Fruit fly (Drosophila melanogaster) whole organism, embryonic: ENCODE results near the gene CG8952.

Experiments
- CG10267 ChIP-seq: fragments of 200-800 bp; sonication (Bioruptor generic); optimal IDR thresholded peaks from 2 replicates; lab custom pipeline; 2018; ENCODE audit warnings: missing biosample characterization, mild to moderate bottlenecking, missing genetic modification characterization, moderate library complexity
- CG12659 ChIP-seq: fragments of 200-800 bp; sonication (Bioruptor generic); optimal IDR thresholded peaks from 3 replicates; lab custom pipeline; 2017; ENCODE audit warnings: mild to moderate bottlenecking, missing biosample characterization, missing genetic modification reagents, missing genetic modification characterization
- CG14441 ChIP-seq: fragments of 200-800 bp; sonication (Bioruptor generic); IDR thresholded peaks from 2 replicates; pipeline ENCODE4 v1.3.6; 2022; ENCODE audit warnings: missing biosample characterization, missing genetic modification characterization
- CG14710 ChIP-seq: fragments of 200-800 bp; sonication (Bioruptor generic); optimal IDR thresholded peaks from 3 replicates; lab custom pipeline; 2019; ENCODE audit warnings: missing biosample characterization, mild to moderate bottlenecking, missing genetic modification characterization, moderate library complexity
- CG14860 ChIP-seq: fragments of 200-800 bp; sonication (Bioruptor generic); IDR thresholded peaks from 3 replicates; pipeline ENCODE4 v1.3.6; 2022; ENCODE audit warnings: missing biosample characterization, missing genetic modification characterization; ENCODE audit not compliant: partially characterized antibody
- CG14965 ChIP-seq: fragments of 200-800 bp; sonication (Bioruptor generic); optimal IDR thresholded peaks from 2 replicates; lab custom pipeline; 2016; ENCODE audit warnings: missing biosample characterization, missing genetic modification characterization, borderline replicate concordance
- CG1603 ChIP-seq: fragments of 200-800 bp; sonication (Bioruptor generic); optimal IDR thresholded peaks from 2 replicates; lab custom pipeline; 2019; ENCODE audit warnings: missing biosample characterization, mild to moderate bottlenecking, missing genetic modification characterization, moderate library complexity
- CG17802 ChIP-seq: fragments of 200-800 bp; sonication (Bioruptor generic); optimal IDR thresholded peaks from 2 replicates; lab custom pipeline; 2018; ENCODE audit warnings: missing biosample characterization, mild to moderate bottlenecking, missing genetic modification characterization, moderate library complexity
- CG3995 ChIP-seq: fragments of 200-800 bp; sonication (Bioruptor generic); optimal IDR thresholded peaks from 3 replicates; lab custom pipeline; 2016; ENCODE audit warnings: missing biosample characterization, missing genetic modification characterization
- CG6175 ChIP-seq: fragments of 200-800 bp; sonication (Bioruptor generic); IDR thresholded peaks from 3 replicates; pipeline ENCODE4 v1.3.6; 2022; ENCODE audit warnings: missing biosample characterization, missing genetic modification characterization
- CG6791 ChIP-seq: fragments of 200-800 bp; sonication (Bioruptor generic); IDR thresholded peaks from 3 replicates; pipeline ENCODE4 v1.3.6; 2022; ENCODE audit warnings: missing biosample characterization, missing genetic modification characterization; ENCODE audit not compliant: partially characterized antibody
- CG7357 ChIP-seq: fragments of 200-800 bp; sonication (Bioruptor generic); IDR thresholded peaks from 3 replicates; pipeline ENCODE4 v1.3.6; 2022; ENCODE audit warnings: missing biosample characterization, missing genetic modification characterization
- CG8089 ChIP-seq: fragments of 200-800 bp; sonication (Bioruptor generic); optimal IDR thresholded peaks from 3 replicates; lab custom pipeline; 2016; ENCODE audit warnings: missing biosample characterization, missing genetic modification characterization
- CG8281 ChIP-seq: fragments of 200-800 bp; sonication (Bioruptor generic); optimal IDR thresholded peaks from 2 replicates; lab custom pipeline; 2018; ENCODE audit warnings: missing biosample characterization, mild to moderate bottlenecking, missing genetic modification characterization, moderate library complexity
- CG8924 ChIP-seq: fragments of 200-800 bp; optimal IDR thresholded peaks from 3 replicates; lab custom pipeline; 2019; ENCODE audit warnings: missing biosample characterization, mild to moderate bottlenecking, missing genetic modification characterization, moderate library complexity
- CHES-1-like ChIP-seq: fragments of 200-800 bp; sonication (Bioruptor generic); optimal IDR thresholded peaks from 2 replicates; lab custom pipeline; 2016; ENCODE audit warnings: missing biosample characterization, missing genetic modification characterization
- D19A ChIP-seq: fragments of 200-800 bp; optimal IDR thresholded peaks from 3 replicates; lab custom pipeline; 2019; ENCODE audit warnings: missing biosample characterization, mild to moderate bottlenecking, missing genetic modification characterization, moderate library complexity
- HLH54F ChIP-seq: fragments of 200-800 bp; sonication (Bioruptor generic); optimal IDR thresholded peaks from 3 replicates; lab custom pipeline; 2016; ENCODE audit warnings: missing biosample characterization, missing genetic modification characterization
- Hr3 ChIP-seq: fragments of 200-800 bp; sonication (Bioruptor generic); optimal IDR thresholded peaks from 3 replicates; lab custom pipeline; 2016; ENCODE audit warnings: missing biosample characterization, missing genetic modification characterization
- Lhr ChIP-seq: fragments of 200-800 bp; sonication (Bioruptor generic); optimal IDR thresholded peaks from 3 replicates; lab custom pipeline; 2017; ENCODE audit warnings: mild to moderate bottlenecking, missing biosample characterization, missing genetic modification reagents, missing genetic modification characterization
- MESR4 ChIP-seq: fragments of 200-800 bp; sonication (Bioruptor generic); optimal IDR thresholded peaks from 2 replicates; lab custom pipeline; 2018; ENCODE audit warnings: missing biosample characterization, mild to moderate bottlenecking, missing genetic modification characterization, moderate library complexity
- Med ChIP-seq: fragments of 200-800 bp; sonication (Bioruptor generic); peaks from one replicate; lab custom pipeline; 2016; ENCODE audit warnings: missing biosample characterization, missing genetic modification characterization, mild to moderate bottlenecking, inconsistent platforms, moderate library complexity
- Rfx ChIP-seq: fragments of 200-800 bp; sonication (Bioruptor generic); IDR thresholded peaks from 2 replicates; pipeline ENCODE4 v1.3.6; 2022; ENCODE audit warnings: missing biosample characterization, missing genetic modification characterization
- ato ChIP-seq: fragments of 200-800 bp; sonication (Bioruptor generic); IDR thresholded peaks from 2 replicates; pipeline ENCODE4 v1.3.6; 2022; ENCODE audit warnings: missing biosample characterization, missing genetic modification characterization; ENCODE audit not compliant: partially characterized antibody
- bbx ChIP-seq: fragments of 200-800 bp; sonication (Bioruptor generic); IDR thresholded peaks from 2 replicates; pipeline ENCODE4 v1.3.6; 2022; ENCODE audit warnings: missing biosample characterization, missing genetic modification characterization; ENCODE audit not compliant: partially characterized antibody
- cg ChIP-seq: fragments of 200-800 bp; sonication (Bioruptor generic); optimal IDR thresholded peaks from 3 replicates; lab custom pipeline; 2019; ENCODE audit warnings: missing biosample characterization, mild to moderate bottlenecking, missing genetic modification characterization, moderate library complexity
- chinmo ChIP-seq: fragments of 200-800 bp; sonication (Bioruptor generic); IDR thresholded peaks from 4 replicates; pipeline ENCODE4 v1.3.6; 2022; ENCODE audit warnings: missing biosample characterization, missing genetic modification characterization; ENCODE audit not compliant: partially characterized antibody
- dati ChIP-seq: fragments of 200-800 bp; sonication (Bioruptor generic); IDR thresholded peaks from 2 replicates; pipeline ENCODE4 v1.3.6; 2022; ENCODE audit warnings: missing biosample characterization, missing genetic modification characterization
- fd96Cb ChIP-seq: fragments of 200-800 bp; sonication (Bioruptor generic); optimal IDR thresholded peaks from 2 replicates; lab custom pipeline; 2018; ENCODE audit warnings: missing biosample characterization, mild to moderate bottlenecking, missing genetic modification characterization, moderate library complexity
- gcm2 ChIP-seq: fragments of 200-800 bp; sonication (Bioruptor generic); optimal IDR thresholded peaks from 2 replicates; lab custom pipeline; 2016; ENCODE audit warnings: missing biosample characterization, missing genetic modification characterization
- grn ChIP-seq: fragments of 200-800 bp; sonication (Bioruptor generic); optimal IDR thresholded peaks from 3 replicates; lab custom pipeline; 2017; ENCODE audit warnings: missing biosample characterization, missing genetic modification characterization
- gsb-n ChIP-seq: fragments of 200-800 bp; sonication (Bioruptor generic); optimal IDR thresholded peaks from 3 replicates; lab custom pipeline; 2018; ENCODE audit warnings: missing biosample characterization, mild to moderate bottlenecking, missing genetic modification characterization
- hb ChIP-seq: fragments of 200-800 bp; sonication (Bioruptor generic); IDR thresholded peaks from 3 replicates; pipeline ENCODE4 v1.3.6; 2022; ENCODE audit warnings: missing biosample characterization, missing genetic modification characterization; ENCODE audit not compliant: partially characterized antibody
- insv ChIP-seq, 2 experiments: fragments of 200-800 bp; sonication (Bioruptor generic); optimal IDR thresholded peaks; 3 replicates each; lab custom pipeline; 2016 to 2018; ENCODE audit warnings: missing biosample characterization in 2 of 2, missing genetic modification characterization in 2 of 2
- kah ChIP-seq: fragments of 200-800 bp; sonication (Bioruptor generic); optimal IDR thresholded peaks from 2 replicates; lab custom pipeline; 2018; ENCODE audit warnings: missing biosample characterization, mild to moderate bottlenecking, missing genetic modification characterization
- knrl ChIP-seq: fragments of 200-800 bp; sonication (Bioruptor generic); IDR thresholded peaks from 3 replicates; pipeline ENCODE4 v1.3.6; 2022; ENCODE audit warnings: missing biosample characterization, missing genetic modification characterization; ENCODE audit not compliant: partially characterized antibody
- nerfin-1 ChIP-seq: fragments of 200-800 bp; sonication (Bioruptor generic); optimal IDR thresholded peaks from 3 replicates; lab custom pipeline; 2019; ENCODE audit warnings: missing biosample characterization, mild to moderate bottlenecking, missing genetic modification characterization, moderate library complexity
- nmo ChIP-seq: fragments of 200-800 bp; sonication (Bioruptor generic); optimal IDR thresholded peaks from 2 replicates; lab custom pipeline; 2018; ENCODE audit warnings: missing biosample characterization, mild to moderate bottlenecking, missing genetic modification characterization, moderate library complexity
- phol ChIP-seq: fragments of 200-800 bp; sonication (Bioruptor generic); optimal IDR thresholded peaks from 3 replicates; lab custom pipeline; 2018; ENCODE audit warnings: missing biosample characterization, mild to moderate bottlenecking, missing genetic modification characterization, moderate library complexity
- pzg ChIP-seq: fragments of 200-800 bp; sonication (Bioruptor generic); optimal IDR thresholded peaks from 3 replicates; lab custom pipeline; 2018; ENCODE audit warnings: missing biosample characterization, mild to moderate bottlenecking, missing genetic modification characterization, moderate library complexity
- run ChIP-seq: fragments of 200-800 bp; sonication (Bioruptor generic); optimal IDR thresholded peaks from 3 replicates; lab custom pipeline; 2018; ENCODE audit warnings: missing biosample characterization, mild to moderate bottlenecking, missing genetic modification characterization
- salm ChIP-seq: fragments of 200-800 bp; sonication (Bioruptor generic); optimal IDR thresholded peaks from 2 replicates; lab custom pipeline; 2018; ENCODE audit warnings: missing biosample characterization, mild to moderate bottlenecking, missing genetic modification characterization
- sd ChIP-seq: fragments of 200-800 bp; sonication (Bioruptor generic); optimal IDR thresholded peaks from 3 replicates; lab custom pipeline; 2018; ENCODE audit warnings: missing biosample characterization, mild to moderate bottlenecking, missing genetic modification characterization, moderate library complexity
- sens ChIP-seq: fragments of 200-800 bp; sonication (Bioruptor generic); peaks from one replicate; lab custom pipeline; 2016; ENCODE audit warnings: missing biosample characterization, missing genetic modification characterization
- tna ChIP-seq: fragments of 200-800 bp; sonication (Bioruptor generic); IDR thresholded peaks from 2 replicates; pipeline ENCODE4 v1.3.6; 2022; ENCODE audit warnings: missing biosample characterization, missing genetic modification characterization; ENCODE audit not compliant: partially characterized antibody
- zen2 ChIP-seq: fragments of 200-800 bp; sonication (Bioruptor generic); IDR thresholded peaks from 3 replicates; pipeline ENCODE4 v1.3.6; 2022; ENCODE audit warnings: missing biosample characterization, missing genetic modification characterization; ENCODE audit not compliant: partially characterized antibody

CG8952 gene

dm6 chrX:15760447-15761297 lies 5.6 kb downstream of the CG8952 start, which contains the start of the genes Graf and mRpL3 (continued):
- TF ChIP-seq HLH54F: no peak
- TF ChIP-seq CG6175: no peak
- no peak for TF ChIP-seq CG8281 (tag; lab: Kevin White, UChicago)
- peak; percentile 4 for TF ChIP-seq Hr3 (GFP tag; lab: Kevin White, UChicago)
- no peak for TF ChIP-seq D19A (tag; lab: Kevin White, UChicago)
- peak; percentile 73 for TF ChIP-seq CG3995 (GFP tag; lab: Kevin White, UChicago)
- peak; percentile 20 for TF ChIP-seq CHES-1-like (GFP tag; lab: Kevin White, UChicago)
- 0 out of 2 replicates have a peak, but pooled peaks have one; percentile 14 for TF ChIP-seq CG14441
- TF ChIP-seq Rfx (GFP tag; lab: Robert Waterston, UW): 0 out of 2 replicates have a peak, but pooled peaks have one; percentile 27
- peak; percentile 93 for TF ChIP-seq tna (GFP tag; lab: Robert Waterston, UW)
- peak in 1 of 2 experiments; percentile 21 for TF ChIP-seq insv (GFP tag; optimal IDR thresholded peaks at IDR 0.05; lab: Kevin White, UChicago)
- TF ChIP-seq CG14860: peak; percentile 90
- TF ChIP-seq CG7357: peak; percentile 85
- peak; percentile 45 for TF ChIP-seq MESR4
- no peak for TF ChIP-seq CG8089 (GFP tag; lab: Kevin White, UChicago)
- peak; percentile 34 for TF ChIP-seq pzg (GFP tag; lab: Kevin White, UChicago)
- TF ChIP-seq knrl (GFP tag; lab: Robert Waterston, UW): peak; percentile 89
- TF ChIP-seq ato (GFP tag; lab: Robert Waterston, UW): peak; percentile 90
- TF ChIP-seq CG1603: peak; percentile 33
- TF ChIP-seq kah (GFP tag; lab: Kevin White, UChicago): peak; percentile 96
- peak; percentile 41 for TF ChIP-seq CG14710 (tag; lab: Kevin White, UChicago)
- TF ChIP-seq nmo (GFP tag; lab: Kevin White, UChicago): peak; percentile 17
- TF ChIP-seq zen2 (GFP tag; lab: Robert Waterston, UW): peak; percentile 88
- peak; percentile 94 for TF ChIP-seq CG6791 (GFP tag; lab: Robert Waterston, UW)
- peak; percentile 74 for TF ChIP-seq CG17802
- peak; percentile 12 for TF ChIP-seq phol (tag; lab: Kevin White, UChicago)
- peak; percentile 14 for TF ChIP-seq grn

DNA sequence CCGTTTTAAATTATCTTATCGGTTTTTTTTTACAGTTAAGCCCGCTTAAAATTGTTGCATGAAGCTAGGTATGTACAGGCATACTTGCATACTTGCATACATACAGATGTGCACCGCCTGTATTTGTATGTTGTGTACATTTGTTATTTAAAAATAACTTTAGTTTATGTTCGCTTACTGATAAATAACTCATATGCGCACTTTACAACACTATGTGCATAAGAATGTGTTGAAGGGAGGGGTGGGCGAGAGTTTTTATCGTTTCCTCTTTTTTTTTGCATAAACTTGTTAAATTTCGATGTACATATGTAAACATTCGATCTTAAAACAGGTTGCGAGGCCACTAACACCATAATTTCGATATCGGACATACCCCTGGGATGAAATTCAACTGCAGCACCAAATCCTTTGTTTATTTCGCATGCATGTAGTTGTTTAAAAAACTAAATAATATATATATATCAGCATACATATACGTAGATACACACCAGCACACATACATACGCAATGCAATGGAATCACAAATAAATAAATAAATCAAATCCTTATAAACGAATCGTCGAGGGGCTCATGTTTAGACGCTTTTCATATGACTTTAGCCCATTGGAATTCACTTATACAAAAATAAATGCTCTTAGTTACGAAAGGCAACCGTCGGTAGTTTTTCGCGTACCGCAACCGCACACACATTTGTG lies 6.3 kb downstream of the CG8952 start:
- TF ChIP-seq Lhr (no peak), Med (peak; percentile 35), cg (GFP tag; lab: Kevin White, UChicago) (peak; percentile 68), sd (peak; percentile 60), fd96Cb (no peak), sens (GFP tag; lab: Kevin White, UChicago) (peak; percentile 39), gcm2 (GFP tag; lab: Kevin White, UChicago) (no peak), nerfin-1 (peak; percentile 59), grn (no peak), salm (tag; lab: Kevin White, UChicago) (no peak), CG8924 (peak; percentile 53), hb (GFP tag; lab: Robert Waterston, UW) (no peak), chinmo (GFP tag; lab: Robert Waterston, UW) (0 out of 4 replicates have a peak, but pooled peaks have one; percentile 58), dati (GFP tag; lab: Robert Waterston, UW) (no peak), run (tag; lab: Kevin White, UChicago) (no peak), D19A (tag; lab: Kevin White, UChicago) (no peak), CG10267 (tag; lab: Kevin White, UChicago) (peak; percentile 66), gsb-n (tag; lab: Kevin White, UChicago) (no peak), bbx (GFP tag; lab: Robert Waterston, UW) (no peak), CG14965 (GFP tag; lab: Kevin White, UChicago) (no peak), CG12659 (GFP tag; lab: Kevin White, UChicago) (no peak)
